Worm (Caenorhabditis elegans) whole organism, young adult: ENCODE measurements around the gene syx-18.

ENCODE experiments used
- C17E4.6 ChIP-seq: fragments of 200-800 bp; sonication (Bioruptor generic); IDR thresholded peaks from 2 replicates; pipeline ENCODE4 v1.3.6; 2022; ENCODE audit warnings: missing genetic modification reagents, missing genetic modification characterization, missing compliant biosample characterization
- hsf-1 ChIP-seq: fragments of 200-800 bp; sonication (Bioruptor generic); IDR thresholded peaks from 2 replicates; pipeline ENCODE4 v1.3.6; 2022; ENCODE audit warnings: missing genetic modification reagents, missing genetic modification characterization, missing compliant biosample characterization
- lin-26 ChIP-seq: fragments of 200-800 bp; sonication (Bioruptor generic); IDR thresholded peaks from 2 replicates; pipeline ENCODE4 v1.3.6; 2022; ENCODE audit warnings: missing genetic modification reagents, missing genetic modification characterization, missing compliant biosample characterization
- lin-35 ChIP-seq, 3 experiments: fragments of 150-350 bp in 2 of 3; sonication (generic microtip) in 1 of 3; optimal IDR thresholded peaks; 2 replicates each; lab custom pipeline; 2014 to 2018; ENCODE audit warnings: missing biosample characterization in 3 of 3, missing genetic modification characterization in 3 of 3, missing genetic modification reagents in 3 of 3
- lin-40 ChIP-seq: sonication (generic microtip); optimal IDR thresholded peaks from 2 replicates; lab custom pipeline; 2016; ENCODE audit warnings: missing genetic modification characterization, mild to moderate bottlenecking, missing compliant biosample characterization, missing genotype, missing genetic modification reagents
- madf-6 ChIP-seq: fragments of 200-800 bp; sonication (Bioruptor generic); IDR thresholded peaks from 2 replicates; pipeline ENCODE4 v1.3.6; 2022; ENCODE audit warnings: missing genetic modification reagents, missing genetic modification characterization, missing compliant biosample characterization
- snpc-4 ChIP-seq, 5 experiments: fragments of 150-350 bp in 1 of 5; sonication (generic microtip) in 4 of 5; optimal IDR thresholded peaks; 2 replicates each; lab custom pipeline; 2014 to 2018; ENCODE audit warnings: missing genetic modification characterization in 5 of 5, missing biosample characterization in 3 of 5, antibody characterized with exemption in 2 of 5, mild to moderate bottlenecking in 2 of 5, missing compliant biosample characterization in 2 of 5, missing genotype in 2 of 5, moderate library complexity in 2 of 5, missing genetic modification reagents in 1 of 5

DNA sequence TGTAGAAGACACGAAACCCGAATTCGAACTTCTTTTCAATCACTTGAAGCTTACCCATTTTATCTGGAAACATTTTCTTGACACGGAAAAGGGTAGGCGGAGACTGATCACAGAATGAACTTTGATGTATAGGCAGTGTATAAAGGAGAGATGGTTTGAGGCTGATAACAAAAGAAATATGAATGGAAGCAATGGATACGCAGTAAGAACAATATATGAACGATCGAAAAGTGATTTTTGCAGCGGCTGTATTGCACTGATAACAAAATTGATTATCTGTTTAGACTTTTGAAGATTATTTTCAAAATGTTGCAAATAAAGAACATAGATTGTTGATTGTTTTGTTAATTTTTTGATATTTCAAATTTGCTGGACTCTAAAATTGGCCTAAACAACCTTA is 10.5 kb upstream of the syx-18 start, which contains the start of gene pmp-5:
- TF ChIP-seq lin-26 (GFP tag; lab: Robert Waterston, UW): no peak
- no peak for TF ChIP-seq lin-40
- TF ChIP-seq hsf-1 (GFP tag; lab: Robert Waterston, UW): no peak
- no peak for TF ChIP-seq madf-6 (GFP tag; lab: Robert Waterston, UW)
- no peak for TF ChIP-seq snpc-4 (GFP tag; optimal IDR thresholded peaks at IDR 0.05; lab: Kevin White, UChicago)
- no peak for TF ChIP-seq snpc-4 (tag; optimal IDR thresholded peaks at IDR 0.05; lab: Kevin White, UChicago)
- TF ChIP-seq lin-35 (GFP tag; optimal IDR thresholded peaks at IDR 0.05; lab: Kevin White, UChicago): no peak
- no peak for TF ChIP-seq C17E4.6 (GFP tag; lab: Robert Waterston, UW)
